Worm (Caenorhabditis elegans) whole organism, L4 larva: ENCODE data around the gene clec-68.

Experiments used
- F26F4.8 ChIP-seq: fragments of 200-800 bp; sonication (Bioruptor generic); conservative IDR thresholded peaks from 2 replicates; pipeline ENCODE4 v1.3.6; 2022; ENCODE audit warnings: missing genetic modification characterization, missing compliant biosample characterization
- F37D6.2 ChIP-seq: sonication (generic microtip); optimal IDR thresholded peaks from 2 replicates; lab custom pipeline; 2016; ENCODE audit warnings: mild to moderate bottlenecking, missing genetic modification characterization, missing compliant biosample characterization
- T20F7.1 ChIP-seq: fragments of 200-800 bp; sonication (Bioruptor generic); optimal IDR thresholded peaks from 2 replicates; lab custom pipeline; 2018; ENCODE audit warnings: mild to moderate bottlenecking, missing genetic modification characterization, missing compliant biosample characterization
- Y48G9A.11 ChIP-seq: fragments of 200-800 bp; sonication (Bioruptor generic); IDR thresholded peaks from 2 replicates; pipeline ENCODE4 v1.3.6; 2022; ENCODE audit warnings: missing genetic modification reagents, missing genetic modification characterization, missing compliant biosample characterization
- ZK337.2 ChIP-seq: fragments of 200-800 bp; sonication (Bioruptor generic); IDR thresholded peaks from 2 replicates; pipeline ENCODE4 v1.3.6; 2022; ENCODE audit warnings: missing genetic modification reagents, missing genetic modification characterization, missing compliant biosample characterization
- aha-1 ChIP-seq: fragments of 150-350 bp; peaks from one replicate; lab custom pipeline; 2014; ENCODE audit warnings: missing biosample characterization, missing genetic modification characterization
- arid-1 ChIP-seq: fragments of 200-800 bp; sonication (Bioruptor generic); conservative IDR thresholded peaks from 2 replicates; pipeline ENCODE4 v1.3.6; 2022; ENCODE audit warnings: missing genetic modification reagents, missing genetic modification characterization, missing compliant biosample characterization
- ceh-20 ChIP-seq: fragments of 200-800 bp; sonication (Bioruptor generic); IDR thresholded peaks from 2 replicates; pipeline ENCODE4 v1.3.6; 2022; ENCODE audit warnings: missing genetic modification reagents, missing genetic modification characterization, missing compliant biosample characterization
- ces-1 ChIP-seq: fragments of 150-350 bp; sonication (generic microtip); optimal IDR thresholded peaks from 4 replicates; lab custom pipeline; 2014; ENCODE audit warnings: missing biosample characterization, missing genetic modification reagents, missing genetic modification characterization
- ctbp-1 ChIP-seq: fragments of 200-800 bp; sonication (Bioruptor generic); IDR thresholded peaks from 2 replicates; pipeline ENCODE4 v1.3.6; 2022; ENCODE audit warnings: missing genetic modification reagents, missing genetic modification characterization, missing compliant biosample characterization
- daf-12 ChIP-seq: fragments of 150-350 bp; optimal IDR thresholded peaks from 2 replicates; lab custom pipeline; 2014; ENCODE audit warnings: missing biosample characterization, missing genetic modification reagents, missing genetic modification characterization
- daf-16 ChIP-seq, 3 experiments: sonication (generic microtip); optimal IDR thresholded peaks; 2 replicates each; lab custom pipeline; 2016 to 2017; ENCODE audit warnings: missing genetic modification characterization in 3 of 3, missing genetic modification reagents in 3 of 3, mild to moderate bottlenecking in 2 of 3, missing compliant biosample characterization in 2 of 3, missing biosample characterization in 1 of 3, moderate library complexity in 1 of 3
- dmd-6 ChIP-seq: fragments of 200-800 bp; sonication (Bioruptor generic); IDR thresholded peaks from 2 replicates; pipeline ENCODE4 v1.3.6; 2022; ENCODE audit warnings: missing genetic modification reagents, missing genetic modification characterization, missing compliant biosample characterization
- dmd-9 ChIP-seq: fragments of 200-800 bp; sonication (Bioruptor generic); IDR thresholded peaks from 2 replicates; pipeline ENCODE4 v1.3.6; 2022; ENCODE audit warnings: missing genetic modification reagents, missing genetic modification characterization, missing compliant biosample characterization
- duxl-1 ChIP-seq: sonication (generic microtip); optimal IDR thresholded peaks from 2 replicates; lab custom pipeline; 2016; ENCODE audit warnings: mild to moderate bottlenecking, missing genetic modification characterization, moderate library complexity, missing compliant biosample characterization; ENCODE audit not compliant: poor library complexity
- dve-1 ChIP-seq: sonication (generic microtip); optimal IDR thresholded peaks from 2 replicates; lab custom pipeline; 2017; ENCODE audit warnings: antibody characterized with exemption, mild to moderate bottlenecking, missing genetic modification characterization, missing compliant biosample characterization; ENCODE audit not compliant: insufficient read depth
- fos-1 ChIP-seq: fragments of 150-350 bp; optimal IDR thresholded peaks from 2 replicates; lab custom pipeline; 2014; ENCODE audit warnings: missing biosample characterization, missing genetic modification characterization
- hlh-11 ChIP-seq: fragments of 200-800 bp; sonication (Bioruptor generic); optimal IDR thresholded peaks from 2 replicates; lab custom pipeline; 2018; ENCODE audit warnings: mild to moderate bottlenecking, missing genetic modification characterization, missing compliant biosample characterization
- hmg-1.1 ChIP-seq: fragments of 200-800 bp; sonication (Bioruptor generic); IDR thresholded peaks from 2 replicates; pipeline ENCODE4 v1.3.6; 2022; ENCODE audit warnings: missing genetic modification reagents, missing genetic modification characterization, missing compliant biosample characterization
- jun-1 ChIP-seq: fragments of 150-350 bp; optimal IDR thresholded peaks from 2 replicates; lab custom pipeline; 2014; ENCODE audit warnings: missing biosample characterization, missing genetic modification reagents, missing genetic modification characterization
- lin-1 ChIP-seq: fragments of 200-800 bp; sonication (Bioruptor generic); IDR thresholded peaks from 2 replicates; pipeline ENCODE4 v1.3.6; 2022; ENCODE audit warnings: missing genetic modification reagents, missing genetic modification characterization, missing compliant biosample characterization
- lin-13 ChIP-seq: fragments of 150-350 bp; optimal IDR thresholded peaks from 2 replicates; lab custom pipeline; 2014; ENCODE audit warnings: missing biosample characterization, missing genetic modification reagents, missing genetic modification characterization
- mdl-1 ChIP-seq, 2 experiments: fragments of 150-350 bp in 1 of 2; sonication (generic microtip) in 1 of 2; optimal IDR thresholded peaks; 2 replicates each; lab custom pipeline; 2014 to 2017; ENCODE audit warnings: missing biosample characterization in 2 of 2, missing genetic modification characterization in 2 of 2
- mes-2 ChIP-seq: sonication (generic microtip); optimal IDR thresholded peaks from 2 replicates; lab custom pipeline; 2016; ENCODE audit warnings: missing genotype, mild to moderate bottlenecking, missing genetic modification characterization, missing compliant biosample characterization; ENCODE audit not compliant: poor library complexity, severe bottlenecking
- mxl-3 ChIP-seq: fragments of 200-800 bp; sonication (Bioruptor generic); optimal IDR thresholded peaks from 2 replicates; lab custom pipeline; 2018; ENCODE audit warnings: mild to moderate bottlenecking, missing genetic modification characterization, missing compliant biosample characterization
- nhr-28 ChIP-seq: fragments of 150-350 bp; optimal IDR thresholded peaks from 2 replicates; lab custom pipeline; 2014; ENCODE audit warnings: missing biosample characterization, missing genetic modification characterization
- nhr-48 ChIP-seq: sonication (generic microtip); optimal IDR thresholded peaks from 2 replicates; lab custom pipeline; 2016; ENCODE audit warnings: mild to moderate bottlenecking, missing genetic modification characterization, missing compliant biosample characterization
- nhr-6 ChIP-seq: fragments of 150-350 bp; optimal IDR thresholded peaks from 2 replicates; lab custom pipeline; 2014; ENCODE audit warnings: missing biosample characterization, missing genetic modification characterization
- nhr-77 ChIP-seq: fragments of 150-350 bp; optimal IDR thresholded peaks from 2 replicates; lab custom pipeline; 2014; ENCODE audit warnings: missing biosample characterization, missing genetic modification characterization
- pha-4 ChIP-seq, 2 experiments: fragments of 150-350 bp in 1 of 2; fragments of 200-800 bp in 1 of 2; sonication (Bioruptor generic) in 1 of 2; IDR thresholded peaks in 1 of 2; optimal IDR thresholded peaks in 1 of 2; 2 replicates each; pipeline versions ENCODE4 v1.3.6 to Lab custom; 2014 to 2022; ENCODE audit warnings: missing genetic modification characterization in 2 of 2, missing genetic modification reagents in 2 of 2, missing biosample characterization in 1 of 2, missing compliant biosample characterization in 1 of 2
- php-3 ChIP-seq: fragments of 200-800 bp; sonication (Bioruptor generic); IDR thresholded peaks from 2 replicates; pipeline ENCODE4 v1.3.6; 2022; ENCODE audit warnings: missing genetic modification reagents, missing genetic modification characterization, missing compliant biosample characterization
- pqm-1 ChIP-seq: sonication (generic microtip); optimal IDR thresholded peaks from 2 replicates; lab custom pipeline; 2017; ENCODE audit warnings: missing biosample characterization, missing genetic modification characterization
- tra-1 ChIP-seq: fragments of 200-800 bp; sonication (Bioruptor generic); IDR thresholded peaks from 2 replicates; pipeline ENCODE4 v1.3.6; 2022; ENCODE audit warnings: missing genetic modification reagents, missing genetic modification characterization, missing compliant biosample characterization
- unc-130 ChIP-seq: sonication (generic microtip); optimal IDR thresholded peaks from 2 replicates; lab custom pipeline; 2016; ENCODE audit warnings: missing genetic modification reagents, missing genetic modification characterization, missing compliant biosample characterization
- unc-62 ChIP-seq, 3 experiments: fragments of 150-350 bp in 1 of 3; sonication (generic microtip); optimal IDR thresholded peaks in 2 of 3; peaks in 1 of 3; 1 replicate in 1 of 3; 2 replicates in 2 of 3; lab custom pipeline; 2014 to 2017; ENCODE audit warnings: missing biosample characterization in 3 of 3, missing genetic modification characterization in 3 of 3, missing genetic modification reagents in 3 of 3, missing genotype in 1 of 3
- zfp-2 ChIP-seq: sonication (generic microtip); optimal IDR thresholded peaks from 2 replicates; lab custom pipeline; 2016; ENCODE audit warnings: mild to moderate bottlenecking, missing genetic modification characterization, missing compliant biosample characterization
- zfp-3 ChIP-seq: fragments of 200-800 bp; sonication (Bioruptor generic); conservative IDR thresholded peaks from 2 replicates; pipeline ENCODE4 v1.3.6; 2022; ENCODE audit warnings: missing genetic modification reagents, missing genetic modification characterization, missing compliant biosample characterization
- zip-2 ChIP-seq: fragments of 150-350 bp; optimal IDR thresholded peaks from 2 replicates; lab custom pipeline; 2014; ENCODE audit warnings: missing biosample characterization, missing genetic modification characterization
- ztf-7 ChIP-seq: fragments of 150-350 bp; optimal IDR thresholded peaks from 2 replicates; lab custom pipeline; 2014; ENCODE audit warnings: missing biosample characterization, missing genetic modification characterization

Gene clec-68

ce11 chrIV:3894004-3894480 lies 32.2 kb upstream of the clec-68 start, which contains the start of gene F56D6.8:
F56D6.8 (minus strand) TSS chrIV:3894430.
- no peak for TF ChIP-seq mes-2 (tag; lab: Kevin White, UChicago)
- peak in 1 of 2 experiments; percentile 74 for TF ChIP-seq unc-62 (GFP tag; optimal IDR thresholded peaks at IDR 0.05 in 1 of 2; lab: Kevin White, UChicago)
- no peak for TF ChIP-seq unc-62 (tag; optimal IDR thresholded peaks at IDR 0.05; lab: Kevin White, UChicago)

- no peak for TF ChIP-seq F26F4.8 (GFP tag; lab: Robert Waterston, UW)
- no peak for TF ChIP-seq unc-130 (GFP tag; lab: Kevin White, UChicago)
- no peak for TF ChIP-seq Y48G9A.11 (GFP tag; lab: Robert Waterston, UW)
- no peak for TF ChIP-seq lin-13 (GFP tag; lab: Kevin White, UChicago)
- no peak for TF ChIP-seq pqm-1 (tag; lab: Kevin White, UChicago)
- TF ChIP-seq, all 104 proteins: peak for 0
These were observed 31.4 kb upstream of the clec-68 start, which contains the start of gene dct-8 for ce11 chrIV:3894770-3895169. dct-8 (plus strand) TSS chrIV:3895070.

- peak; percentile 53 for TF ChIP-seq T20F7.1
- no peak for TF ChIP-seq hmg-1.1 (GFP tag; lab: Robert Waterston, UW)
- no peak for TF ChIP-seq dmd-9
- 0 out of 2 replicates have a peak, but pooled peaks have one; percentile 26 for TF ChIP-seq zfp-3
- TF ChIP-seq ztf-7: no peak
- no peak for TF ChIP-seq zip-2 (tag; lab: Kevin White, UChicago)
- TF ChIP-seq tra-1 (GFP tag; lab: Robert Waterston, UW): peak; percentile 95
- TF ChIP-seq php-3: peak; percentile 98
- TF ChIP-seq daf-16 (GFP tag; optimal IDR thresholded peaks at IDR 0.05; lab: Kevin White, UChicago): peak in 1 of 2 experiments; percentile 76
- TF ChIP-seq daf-16 (tag; optimal IDR thresholded peaks at IDR 0.05; lab: Kevin White, UChicago): peak; percentile 97
- no peak for TF ChIP-seq unc-130 (GFP tag; lab: Kevin White, UChicago)
- TF ChIP-seq arid-1: no peak
- TF ChIP-seq dmd-6 (GFP tag; lab: Robert Waterston, UW): peak; percentile 99
- TF ChIP-seq ctbp-1 (GFP tag; lab: Robert Waterston, UW): no peak
- TF ChIP-seq daf-12: no peak
- TF ChIP-seq F37D6.2: no peak
- TF ChIP-seq nhr-77 (tag; lab: Kevin White, UChicago): peak; percentile 99
- TF ChIP-seq pha-4 (GFP tag; IDR thresholded peaks at IDR 0.05; lab: Robert Waterston, UW): no peak
- TF ChIP-seq pha-4 (tag; optimal IDR thresholded peaks at IDR 0.05; lab: Kevin White, UChicago): peak; percentile 16
- peak; percentile 97 for TF ChIP-seq lin-1
- peak; percentile 100 for TF ChIP-seq pqm-1 (tag; lab: Kevin White, UChicago)
- TF ChIP-seq aha-1 (tag; lab: Kevin White, UChicago): peak; percentile 71
- no peak for TF ChIP-seq dve-1 (tag; lab: Kevin White, UChicago)
- TF ChIP-seq unc-62 (GFP tag; optimal IDR thresholded peaks at IDR 0.05 in 1 of 2; lab: Kevin White, UChicago): peak in 1 of 2 experiments; percentile 63
- TF ChIP-seq unc-62 (tag; optimal IDR thresholded peaks at IDR 0.05; lab: Kevin White, UChicago): no peak
- no peak for TF ChIP-seq zfp-2 (tag; lab: Kevin White, UChicago)
- peak; percentile 75 for TF ChIP-seq nhr-6 (tag; lab: Kevin White, UChicago)
- peak; percentile 97 for TF ChIP-seq nhr-28 (tag; lab: Kevin White, UChicago)
- peak; percentile 80 for TF ChIP-seq jun-1 (tag; lab: Kevin White, UChicago)
- peak; percentile 47 for TF ChIP-seq duxl-1
- peak in 1 of 2 experiments; percentile 70 for TF ChIP-seq mdl-1 (tag; optimal IDR thresholded peaks at IDR 0.05; lab: Kevin White, UChicago)
- TF ChIP-seq ces-1 (GFP tag; lab: Kevin White, UChicago): no peak
- peak; percentile 86 for TF ChIP-seq hlh-11 (tag; lab: Kevin White, UChicago)
- no peak for TF ChIP-seq nhr-48 (tag; lab: Kevin White, UChicago)
- TF ChIP-seq ZK337.2 (GFP tag; lab: Robert Waterston, UW): no peak
- peak; percentile 87 for TF ChIP-seq fos-1 (tag; lab: Kevin White, UChicago)
- peak; percentile 13 for TF ChIP-seq mxl-3
- peak; percentile 66; the same call in 1 of the 2 replicates for TF ChIP-seq ceh-20
These were observed 26.3 kb upstream of the clec-68 start, which contains the start of gene srz-62 for ce11 chrIV:3899719-3900554. srz-62 (plus strand) TSS chrIV:3900504.
